Fruit fly (Drosophila melanogaster): ENCODE data around the gene Gr64c.

- no peak for TF ChIP-seq Crg-1 (GFP tag; optimal IDR thresholded peaks at IDR 0.05)
- no peak for TF ChIP-seq CG33017 (tag; optimal IDR thresholded peaks at IDR 0.05)
- TF ChIP-seq cic (GFP tag; optimal IDR thresholded peaks at IDR 0.05), result no peak
- TF ChIP-seq Mnt (GFP tag; optimal IDR thresholded peaks at IDR 0.05), result no peak
- TF ChIP-seq CG1620 (GFP tag; optimal IDR thresholded peaks at IDR 0.05), result no peak
- TF ChIP-seq Clk (GFP tag; optimal IDR thresholded peaks at IDR 0.05), result no peak
- no peak for TF ChIP-seq CG14711 (tag; optimal IDR thresholded peaks at IDR 0.05)
- no peak for TF ChIP-seq cnc (optimal IDR thresholded peaks at IDR 0.05)
- no peak for TF ChIP-seq pad (GFP tag; optimal IDR thresholded peaks at IDR 0.05)
- no peak for TF ChIP-seq bab1 (GFP tag; optimal IDR thresholded peaks at IDR 0.05)
These were observed 7.1 kb downstream of the Gr64c start, which contains the start of gene Gr64f for dm6 chr3L:4035499-4035898.
